Worm (Caenorhabditis elegans): ENCODE measurements around the gene slcr-46.1.

- TF ChIP-seq ama-1 (optimal IDR thresholded peaks at IDR 0.05) (no peak), dmd-9 (GFP tag; IDR thresholded peaks at IDR 0.05) (no peak), fkh-10 (GFP tag; optimal IDR thresholded peaks at IDR 0.05) (no peak), spr-1 (tag; optimal IDR thresholded peaks at IDR 0.05) (no peak), nhr-25 (tag; optimal IDR thresholded peaks at IDR 0.05; ENCODE audit: borderline replicate concordance, insufficient read depth) (no peak), ctbp-1 (GFP tag; IDR thresholded peaks at IDR 0.05) (no peak), ceh-44 (GFP tag; IDR thresholded peaks at IDR 0.05) (no peak), mxl-3 (GFP tag; optimal IDR thresholded peaks at IDR 0.05) (no peak)
Measured at ce11 chrX:4609635-4610034, 22.5 kb upstream of the slcr-46.1 start.

Data from whole organism, L4 larva.